Comparison of ENCODE assay signal across 5 fruit fly cellular contexts in the genomic region with DNA sequence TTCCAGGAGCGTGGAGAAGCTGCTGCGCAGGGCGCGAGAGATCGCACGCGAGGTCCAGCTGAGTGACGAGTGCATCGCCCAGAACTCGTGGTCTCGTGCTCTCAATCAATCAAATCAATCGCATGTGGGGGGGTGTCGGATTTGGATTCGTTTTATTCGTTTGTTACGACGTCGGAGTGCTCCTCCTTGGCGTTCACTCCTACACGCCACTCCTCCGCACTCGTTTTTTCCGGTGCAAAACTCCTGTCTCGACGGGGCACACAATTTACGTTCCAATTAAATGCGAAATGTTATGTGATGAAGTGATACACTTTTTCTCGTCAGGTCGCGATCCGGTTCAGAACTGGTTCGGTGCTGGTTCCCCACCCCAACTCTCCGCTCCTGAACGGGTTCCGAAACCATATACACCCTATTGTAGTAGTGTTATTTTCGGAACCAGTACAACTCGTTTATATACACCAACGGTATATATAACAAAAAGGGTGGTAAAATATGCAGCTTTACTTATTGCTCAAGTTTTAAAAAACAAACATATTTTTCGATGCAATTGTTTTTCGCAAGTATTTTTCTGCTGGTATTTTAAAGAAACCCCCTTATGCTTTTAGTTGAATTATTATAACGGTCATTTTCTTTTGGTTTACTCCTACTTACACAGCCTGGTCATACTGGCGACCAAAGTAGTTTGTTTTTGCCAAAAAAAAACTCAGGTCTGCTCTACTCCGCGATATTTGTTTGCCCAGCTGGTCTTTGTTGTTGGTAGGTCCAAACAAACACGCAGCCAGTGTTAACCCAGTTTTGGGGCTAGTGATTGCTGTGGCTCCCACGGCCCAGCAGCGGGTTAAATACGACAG.
A peak's percentile ranks its signal among the peaks of the same experiment; 100 is the strongest.
TF ChIP-seq lines count a peak whose summit lies in the region.

Gene CG12091 (minus strand): TSS at position 349 of the 851 bp plus-strand sequence.
Gene pns (plus strand): TSS at position 651 of the 851 bp plus-strand sequence.

- no peak for TF ChIP-seq CTCF in whole organism, embryonic (GFP tag; optimal IDR thresholded peaks at IDR 0.05; lab: Kevin White, UChicago)

TF ChIP-seq in whole organism, adult, 20 proteins besides CTCF, POLR2A, EP300 and RAD21 (continues in another document):
- TF ChIP-seq CG1620 (GFP tag; optimal IDR thresholded peaks at IDR 0.05; lab: Kevin White, UChicago): peak; percentile 50
- no peak for TF ChIP-seq kay (GFP tag; lab: Kevin White, UChicago; ENCODE audit: borderline replicate concordance)
- TF ChIP-seq toe (GFP tag; optimal IDR thresholded peaks at IDR 0.05; lab: Kevin White, UChicago): peak; percentile 80
- TF ChIP-seq pad (GFP tag; optimal IDR thresholded peaks at IDR 0.05; lab: Kevin White, UChicago): peak; percentile 72
- TF ChIP-seq tj (GFP tag; optimal IDR thresholded peaks at IDR 0.05; lab: Kevin White, UChicago): peak; percentile 28
- TF ChIP-seq Hr96 (GFP tag; optimal IDR thresholded peaks at IDR 0.05; lab: Kevin White, UChicago): peak; percentile 57
- peak; percentile 45 for TF ChIP-seq CG14711 (tag; optimal IDR thresholded peaks at IDR 0.05; lab: Kevin White, UChicago)
- TF ChIP-seq CG11617 (GFP tag; optimal IDR thresholded peaks at IDR 0.05; lab: Kevin White, UChicago): peak; percentile 50
- TF ChIP-seq CG5204 (GFP tag; optimal IDR thresholded peaks at IDR 0.05; lab: Kevin White, UChicago): no peak
- TF ChIP-seq cic (GFP tag; optimal IDR thresholded peaks at IDR 0.05; lab: Kevin White, UChicago): peak; percentile 40
- TF ChIP-seq CG7101 (tag; optimal IDR thresholded peaks at IDR 0.05; lab: Kevin White, UChicago): peak; percentile 41
- TF ChIP-seq CG12768 (GFP tag; optimal IDR thresholded peaks at IDR 0.05; lab: Kevin White, UChicago): peak; percentile 24
- peak; percentile 63 for TF ChIP-seq bab1 (GFP tag; optimal IDR thresholded peaks at IDR 0.05; lab: Kevin White, UChicago)
- no peak for TF ChIP-seq CG33017 (tag; optimal IDR thresholded peaks at IDR 0.05; lab: Kevin White, UChicago)
- TF ChIP-seq CG7045 (GFP tag; optimal IDR thresholded peaks at IDR 0.05; lab: Kevin White, UChicago): peak; percentile 59
- no peak for TF ChIP-seq cnc (optimal IDR thresholded peaks at IDR 0.05; lab: Kevin White, UChicago)

TF ChIP-seq in whole organism, embryonic, 481 proteins besides CTCF, POLR2A, EP300 and RAD21 (continues in another document):
- TF ChIP-seq CG4730 (GFP tag; IDR thresholded peaks at IDR 0.05; lab: Robert Waterston, UW): peak; percentile 39; the same call in 1 of the 2 replicates
- TF ChIP-seq CG11504 (tag; optimal IDR thresholded peaks at IDR 0.05; lab: Kevin White, UChicago): no peak
- TF ChIP-seq CG1603 (tag; optimal IDR thresholded peaks at IDR 0.05; lab: Kevin White, UChicago): no peak
- peak; percentile 59 for TF ChIP-seq vvl (GFP tag; IDR thresholded peaks at IDR 0.05; lab: Robert Waterston, UW)
- peak; percentile 26 for TF ChIP-seq en (GFP tag; optimal IDR thresholded peaks at IDR 0.05; lab: Kevin White, UChicago)
- TF ChIP-seq mld (GFP tag; IDR thresholded peaks at IDR 0.05; lab: Robert Waterston, UW; ENCODE audit: partially characterized antibody): no peak
- peak; percentile 70 for TF ChIP-seq CG5245 (GFP tag; optimal IDR thresholded peaks at IDR 0.05; lab: Kevin White, UChicago)
- no peak for TF ChIP-seq ash1 (GFP tag; optimal IDR thresholded peaks at IDR 0.05; lab: Kevin White, UChicago)
- TF ChIP-seq Blimp-1 (GFP tag; optimal IDR thresholded peaks at IDR 0.05; lab: Kevin White, UChicago): peak; percentile 65
- TF ChIP-seq Rfx (GFP tag; IDR thresholded peaks at IDR 0.05; lab: Robert Waterston, UW): peak; percentile 57
- peak; percentile 52 for TF ChIP-seq Elba2 (GFP tag; optimal IDR thresholded peaks at IDR 0.05; lab: Kevin White, UChicago)
- TF ChIP-seq Lpt (GFP tag; optimal IDR thresholded peaks at IDR 0.05; lab: Kevin White, UChicago): no peak
- peak; percentile 51; the same call in 1 of the 2 replicates for TF ChIP-seq ap (GFP tag; IDR thresholded peaks at IDR 0.05; lab: Robert Waterston, UW)
- peak; percentile 73 for TF ChIP-seq CG13775 (GFP tag; optimal IDR thresholded peaks at IDR 0.05; lab: Kevin White, UChicago)
- TF ChIP-seq prd (optimal IDR thresholded peaks at IDR 0.05; lab: Kevin White, UChicago): no peak
- TF ChIP-seq prd (GFP tag; IDR thresholded peaks at IDR 0.05; lab: Robert Waterston, UW): peak; percentile 68

TF ChIP-seq in whole organism, prepupa, 60 proteins besides CTCF, POLR2A, EP300 and RAD21 (continues in another document):
- TF ChIP-seq Sox102F (GFP tag; optimal IDR thresholded peaks at IDR 0.05; lab: Kevin White, UChicago) (no peak), Hr4 (GFP tag; optimal IDR thresholded peaks at IDR 0.05; lab: Kevin White, UChicago) (no peak), CG11902 (GFP tag; optimal IDR thresholded peaks at IDR 0.05; lab: Kevin White, UChicago) (peak; percentile 3), salr (GFP tag; optimal IDR thresholded peaks at IDR 0.05; lab: Kevin White, UChicago) (no peak), Ets96B (tag; optimal IDR thresholded peaks at IDR 0.05; lab: Kevin White, UChicago) (peak; percentile 20), Blimp-1 (GFP tag; optimal IDR thresholded peaks at IDR 0.05; lab: Kevin White, UChicago) (no peak), esn (GFP tag; optimal IDR thresholded peaks at IDR 0.05; lab: Kevin White, UChicago) (peak; percentile 63), CG6276 (GFP tag; optimal IDR thresholded peaks at IDR 0.05; lab: Kevin White, UChicago) (no peak), CG7368 (GFP tag; optimal IDR thresholded peaks at IDR 0.05; lab: Kevin White, UChicago) (peak; percentile 39), Sox15 (GFP tag; optimal IDR thresholded peaks at IDR 0.05; lab: Kevin White, UChicago) (no peak), ss (GFP tag; optimal IDR thresholded peaks at IDR 0.05; lab: Kevin White, UChicago) (peak in 1 of 2 experiments; percentile 29), CG10631 (GFP tag; optimal IDR thresholded peaks at IDR 0.05; lab: Kevin White, UChicago) (no peak), CG6163 (GFP tag; IDR thresholded peaks at IDR 0.05; lab: Robert Waterston, UW) (peak; percentile 70; the same call in 2 of the 3 replicates), Gug (GFP tag; IDR thresholded peaks at IDR 0.05; lab: Robert Waterston, UW) (0 out of 2 replicates have a peak, but pooled peaks have one; percentile 13), Lpt (GFP tag; optimal IDR thresholded peaks at IDR 0.05; lab: Kevin White, UChicago) (peak; percentile 21), Smox (GFP tag; optimal IDR thresholded peaks at IDR 0.05; lab: Kevin White, UChicago) (no peak)

TF ChIP-seq in whole organism, pupa, 21 proteins besides CTCF, POLR2A, EP300 and RAD21 (continues in another document):
- peak; percentile 57 for TF ChIP-seq EcR (GFP tag; optimal IDR thresholded peaks at IDR 0.05; lab: Kevin White, UChicago)
- no peak for TF ChIP-seq CG10348 (GFP tag; IDR thresholded peaks at IDR 0.05; lab: Robert Waterston, UW)
- TF ChIP-seq CG34367 (tag; optimal IDR thresholded peaks at IDR 0.05; lab: Kevin White, UChicago): peak; percentile 25
- TF ChIP-seq CG32121 (GFP tag; IDR thresholded peaks at IDR 0.05; lab: Robert Waterston, UW): peak; percentile 43; the same call in 1 of the 2 replicates
- peak; percentile 16 for TF ChIP-seq CG9948 (tag; optimal IDR thresholded peaks at IDR 0.05; lab: Kevin White, UChicago)
- TF ChIP-seq Snoo (tag; optimal IDR thresholded peaks at IDR 0.05; lab: Kevin White, UChicago): peak; percentile 65
- TF ChIP-seq CG4496 (GFP tag; IDR thresholded peaks at IDR 0.05; lab: Robert Waterston, UW): peak; percentile 76
- peak; percentile 63 for TF ChIP-seq Ets98B (GFP tag; IDR thresholded peaks at IDR 0.05; lab: Robert Waterston, UW)
- TF ChIP-seq Pif1A (GFP tag; optimal IDR thresholded peaks at IDR 0.05; lab: Kevin White, UChicago): no peak
- TF ChIP-seq CG17806 (tag; optimal IDR thresholded peaks at IDR 0.05; lab: Kevin White, UChicago): peak; percentile 36
- peak; percentile 26 for TF ChIP-seq CG8301 (tag; optimal IDR thresholded peaks at IDR 0.05; lab: Kevin White, UChicago)
- TF ChIP-seq CG15710 (tag; optimal IDR thresholded peaks at IDR 0.05; lab: Kevin White, UChicago): peak; percentile 24
- peak; percentile 53 for TF ChIP-seq CG8159 (tag; optimal IDR thresholded peaks at IDR 0.05; lab: Kevin White, UChicago)
- TF ChIP-seq Pif1B (GFP tag; optimal IDR thresholded peaks at IDR 0.05; lab: Kevin White, UChicago): no peak
- 0 out of 3 replicates have a peak, but pooled peaks have one; percentile 13 for TF ChIP-seq fd96Ca (GFP tag; IDR thresholded peaks at IDR 0.05; lab: Robert Waterston, UW)
- no peak for TF ChIP-seq gl (tag; optimal IDR thresholded peaks at IDR 0.05; lab: Kevin White, UChicago)
- TF ChIP-seq CG12605 (GFP tag; IDR thresholded peaks at IDR 0.05; lab: Robert Waterston, UW): 0 out of 2 replicates have a peak, but pooled peaks have one; percentile 18
- no peak for TF ChIP-seq D1 (tag; optimal IDR thresholded peaks at IDR 0.05; lab: Kevin White, UChicago)

TF ChIP-seq in whole organism, wandering third instar larva, 38 proteins besides CTCF, POLR2A, EP300 and RAD21 (continues in another document):
- TF ChIP-seq Hr83 (GFP tag; optimal IDR thresholded peaks at IDR 0.05; lab: Kevin White, UChicago; ENCODE audit: poor library complexity, severe bottlenecking) (peak; percentile 60), psq (GFP tag; optimal IDR thresholded peaks at IDR 0.05; lab: Kevin White, UChicago) (peak; percentile 55), Abd-B (GFP tag; optimal IDR thresholded peaks at IDR 0.05; lab: Kevin White, UChicago) (no peak), GATAd (GFP tag; optimal IDR thresholded peaks at IDR 0.05; lab: Kevin White, UChicago) (no peak), tai (GFP tag; optimal IDR thresholded peaks at IDR 0.05; lab: Kevin White, UChicago) (no peak), lola (GFP tag; optimal IDR thresholded peaks at IDR 0.05; lab: Kevin White, UChicago) (no peak), pan (optimal IDR thresholded peaks at IDR 0.05; lab: Kevin White, UChicago) (no peak), sv (GFP tag; optimal IDR thresholded peaks at IDR 0.05; lab: Kevin White, UChicago) (peak; percentile 46), dmrt93B (GFP tag; optimal IDR thresholded peaks at IDR 0.05; lab: Kevin White, UChicago) (no peak), Hnf4 (GFP tag; optimal IDR thresholded peaks at IDR 0.05; lab: Kevin White, UChicago) (no peak), dl (GFP tag; optimal IDR thresholded peaks at IDR 0.05; lab: Kevin White, UChicago; ENCODE audit: insufficient read depth in 1 of 2, partially characterized antibody in 2 of 2) (no peak), jim (GFP tag; optimal IDR thresholded peaks at IDR 0.05; lab: Kevin White, UChicago) (no peak), h (GFP tag; optimal IDR thresholded peaks at IDR 0.05; lab: Kevin White, UChicago) (peak; percentile 80), dsf (GFP tag; optimal IDR thresholded peaks at IDR 0.05; lab: Kevin White, UChicago; ENCODE audit: borderline replicate concordance) (no peak), Myc (optimal IDR thresholded peaks at IDR 0.05; lab: Kevin White, UChicago) (no peak), Jra (GFP tag; optimal IDR thresholded peaks at IDR 0.05; lab: Kevin White, UChicago) (no peak), CG9705 (GFP tag; optimal IDR thresholded peaks at IDR 0.05; lab: Kevin White, UChicago) (peak; percentile 67), rgr (GFP tag; optimal IDR thresholded peaks at IDR 0.05; lab: Kevin White, UChicago) (peak; percentile 48), CG32264 (GFP tag; optimal IDR thresholded peaks at IDR 0.05; lab: Kevin White, UChicago) (peak; percentile 23)
